Worm (Caenorhabditis elegans): ENCODE results near the gene Y38H6C.24.

Y38H6C.24 gene

ce11 chrV:20517005-20517404, 9.2 kb upstream of the Y38H6C.24 start:
- TF ChIP-seq unc-39 (tag; optimal IDR thresholded peaks at IDR 0.05): no peak
- TF ChIP-seq mdl-1 (tag; optimal IDR thresholded peaks at IDR 0.05): no peak
- no peak for TF ChIP-seq nhr-77 (tag; optimal IDR thresholded peaks at IDR 0.05)
- no peak for TF ChIP-seq nhr-12 (tag; optimal IDR thresholded peaks at IDR 0.05)
- no peak for TF ChIP-seq unc-55 (GFP tag; optimal IDR thresholded peaks at IDR 0.05)
- TF ChIP-seq mbf-1 (tag; optimal IDR thresholded peaks at IDR 0.05): no peak
- no peak for TF ChIP-seq F13H6.1 (tag; optimal IDR thresholded peaks at IDR 0.05)

- TF ChIP-seq peb-1 (tag; optimal IDR thresholded peaks at IDR 0.05) (no peak), nhr-10 (tag; optimal IDR thresholded peaks at IDR 0.05) (no peak), ztf-1 (GFP tag; conservative IDR thresholded peaks at IDR 0.05) (no peak), gmeb-1 (tag; optimal IDR thresholded peaks at IDR 0.05) (no peak), sem-4 (tag; optimal IDR thresholded peaks at IDR 0.05) (no peak), unc-39 (tag; optimal IDR thresholded peaks at IDR 0.05) (no peak)
Measured at ce11 chrV:20518927-20519326, 7.3 kb upstream of the Y38H6C.24 start, which contains the start of gene Y38H6C.25. Gene Y38H6C.25 (plus strand): TSS chrV:20519227.

- TF ChIP-seq Y55F3AM.14 (GFP tag; optimal IDR thresholded peaks at IDR 0.05): no peak
- peak; percentile 65 for TF ChIP-seq unc-55 (GFP tag; optimal IDR thresholded peaks at IDR 0.05)
- peak; percentile 75 for TF ChIP-seq C34F6.9 (tag; optimal IDR thresholded peaks at IDR 0.05)
- TF ChIP-seq gmeb-1 (tag; optimal IDR thresholded peaks at IDR 0.05): no peak
- TF ChIP-seq dmd-4 (tag; optimal IDR thresholded peaks at IDR 0.05): no peak
- TF ChIP-seq fos-1 (tag; optimal IDR thresholded peaks at IDR 0.05): peak; percentile 23
Measured at ce11 chrV:20522219-20522618, 4.0 kb upstream of the Y38H6C.24 start, which contains the start of the genes Y38H6C.9 and fbxa-150. Gene Y38H6C.9 (minus strand): TSS chrV:20522270. Gene fbxa-150 (plus strand): TSS chrV:20522598.

DNA sequence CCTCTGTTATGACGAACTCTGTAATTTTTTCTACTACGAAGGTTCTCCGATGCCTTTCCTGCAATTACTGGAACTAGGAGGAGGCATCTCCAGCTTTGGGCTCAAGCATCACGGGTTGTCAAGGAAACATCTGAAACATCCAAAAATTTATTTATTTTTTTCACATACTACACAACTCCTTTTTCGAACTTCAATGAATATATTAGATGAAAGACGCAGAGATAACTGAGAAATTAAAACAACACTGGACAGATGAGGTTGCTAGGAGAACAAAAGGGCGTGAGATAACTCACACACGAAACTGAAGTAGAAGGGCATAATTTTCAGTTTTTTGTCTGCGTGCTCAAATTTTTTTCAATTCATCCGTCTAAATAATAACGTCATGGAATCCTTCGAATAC, 1.3 kb downstream of the Y38H6C.24 start, which contains the start of gene Y38H6C.13:
Gene Y38H6C.13 (plus strand): TSS at position 301 of the 400 bp plus-strand sequence.
- TF ChIP-seq lin-13 (GFP tag; optimal IDR thresholded peaks at IDR 0.05): no peak
- no peak for TF ChIP-seq fos-1 (tag; optimal IDR thresholded peaks at IDR 0.05)

- no peak for TF ChIP-seq lin-39 (tag; optimal IDR thresholded peaks at IDR 0.05)
- TF ChIP-seq mdl-1 (tag; optimal IDR thresholded peaks at IDR 0.05): no peak
- no peak for TF ChIP-seq nhr-6 (tag; optimal IDR thresholded peaks at IDR 0.05)
- no peak for TF ChIP-seq nhr-21 (tag; optimal IDR thresholded peaks at IDR 0.05)
Measured at ce11 chrV:20534072-20534471, 7.8 kb downstream of the Y38H6C.24 start, which contains the start of gene famh-161. Gene famh-161 (minus strand): TSS chrV:20534172.

DNA sequence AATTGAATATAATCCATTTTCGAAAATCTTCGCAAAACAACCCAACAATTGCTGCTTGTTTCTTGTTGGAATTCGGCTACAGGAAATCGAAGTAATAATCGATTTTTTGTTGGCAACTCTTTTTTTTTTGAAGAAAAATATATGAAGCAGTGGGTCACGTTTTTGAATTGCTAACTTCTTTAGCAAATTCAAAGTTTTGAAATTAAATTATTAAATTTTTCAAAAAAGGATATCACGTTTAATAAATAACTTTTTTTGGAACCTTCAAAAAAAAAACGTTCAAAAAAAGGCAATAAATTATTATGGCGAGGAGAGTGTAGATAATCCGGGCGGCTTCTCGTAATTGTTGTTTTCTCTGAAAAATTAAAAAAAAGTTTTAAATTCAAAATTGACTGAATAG, 10.0 kb downstream of the Y38H6C.24 start, which contains the start of gene Y38H6C.15:
Gene Y38H6C.15 (minus strand): TSS at position 101 of the 400 bp plus-strand sequence.
- TF ChIP-seq alr-1 (tag; optimal IDR thresholded peaks at IDR 0.05): no peak
- TF ChIP-seq ZK546.5 (tag; optimal IDR thresholded peaks at IDR 0.05): no peak
- TF ChIP-seq elt-3 (tag; optimal IDR thresholded peaks at IDR 0.05): no peak
- TF ChIP-seq gmeb-1 (tag; optimal IDR thresholded peaks at IDR 0.05): no peak
- TF ChIP-seq sma-3 (GFP tag; optimal IDR thresholded peaks at IDR 0.05): no peak
- no peak for TF ChIP-seq F13H6.1 (tag; optimal IDR thresholded peaks at IDR 0.05)
- no peak for TF ChIP-seq mab-5 (tag; optimal IDR thresholded peaks at IDR 0.05)
- no peak for TF ChIP-seq nhr-21 (tag; optimal IDR thresholded peaks at IDR 0.05)
- no peak for TF ChIP-seq ceh-16 (tag; optimal IDR thresholded peaks at IDR 0.05)
- TF ChIP-seq nhr-12 (tag; optimal IDR thresholded peaks at IDR 0.05): no peak
- TF ChIP-seq nhr-77 (tag; optimal IDR thresholded peaks at IDR 0.05): no peak
- no peak for TF ChIP-seq nhr-23 (tag; optimal IDR thresholded peaks at IDR 0.05)
- no peak for TF ChIP-seq unc-55 (GFP tag; optimal IDR thresholded peaks at IDR 0.05)
- no peak for TF ChIP-seq unc-39 (tag; optimal IDR thresholded peaks at IDR 0.05)
- TF ChIP-seq lin-13 (GFP tag; optimal IDR thresholded peaks at IDR 0.05): no peak
- no peak for TF ChIP-seq aly-2 (tag; optimal IDR thresholded peaks at IDR 0.05)
- no peak for TF ChIP-seq nhr-10 (tag; optimal IDR thresholded peaks at IDR 0.05)
- no peak for TF ChIP-seq skn-1 (tag; optimal IDR thresholded peaks at IDR 0.05)
- no peak for TF ChIP-seq ztf-4 (tag; optimal IDR thresholded peaks at IDR 0.05)
- no peak for TF ChIP-seq nhr-11 (tag; optimal IDR thresholded peaks at IDR 0.05)

DNA sequence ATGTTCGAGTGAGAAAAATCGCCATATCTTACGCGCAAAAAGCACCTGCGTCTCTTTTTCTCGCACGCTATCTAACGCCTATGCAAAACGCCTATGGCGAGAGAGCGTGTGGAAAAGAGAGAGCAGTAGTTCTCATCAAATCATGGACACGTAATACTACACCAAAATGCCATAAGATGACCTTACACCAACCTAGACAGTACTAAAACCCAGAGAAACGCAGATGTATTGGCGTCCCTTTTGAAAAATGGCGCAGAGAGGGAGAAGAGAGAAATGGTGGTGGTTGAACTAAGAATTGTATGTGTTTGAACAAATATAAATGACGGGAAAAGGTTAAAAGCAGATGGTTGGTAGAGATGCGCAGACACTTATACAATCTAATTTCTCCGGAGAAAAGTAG, 12.8 kb downstream of the Y38H6C.24 start, which contains the start of gene Y38H6C.16:
Gene Y38H6C.16 (minus strand): TSS at position 293 of the 400 bp plus-strand sequence.
- TF ChIP-seq unc-55 (GFP tag; optimal IDR thresholded peaks at IDR 0.05): no peak
- no peak for TF ChIP-seq blmp-1 (tag; optimal IDR thresholded peaks at IDR 0.05; ENCODE audit: insufficient read depth)
- no peak for TF ChIP-seq gmeb-1 (tag; optimal IDR thresholded peaks at IDR 0.05)
- no peak for TF ChIP-seq aly-2 (tag; optimal IDR thresholded peaks at IDR 0.05)
- no peak for TF ChIP-seq Y55F3AM.14 (GFP tag; optimal IDR thresholded peaks at IDR 0.05)
- no peak for TF ChIP-seq elt-3 (tag; optimal IDR thresholded peaks at IDR 0.05)
- no peak for TF ChIP-seq lin-39 (tag; optimal IDR thresholded peaks at IDR 0.05)
- TF ChIP-seq ztf-4 (tag; optimal IDR thresholded peaks at IDR 0.05): no peak
- TF ChIP-seq ceh-16 (tag; optimal IDR thresholded peaks at IDR 0.05): no peak
- TF ChIP-seq lsy-2 (tag; optimal IDR thresholded peaks at IDR 0.05): no peak
- TF ChIP-seq snpc-4 (tag; optimal IDR thresholded peaks at IDR 0.05): no peak
- TF ChIP-seq unc-62 (GFP tag; optimal IDR thresholded peaks at IDR 0.05): no peak
- TF ChIP-seq R02D3.7 (tag; optimal IDR thresholded peaks at IDR 0.05): no peak
- no peak for TF ChIP-seq nhr-23 (tag; optimal IDR thresholded peaks at IDR 0.05)
- TF ChIP-seq ama-1 (optimal IDR thresholded peaks at IDR 0.05): no peak
- no peak for TF ChIP-seq nhr-6 (tag; optimal IDR thresholded peaks at IDR 0.05)
- TF ChIP-seq unc-39 (tag; optimal IDR thresholded peaks at IDR 0.05): no peak
- TF ChIP-seq ZK546.5 (tag; optimal IDR thresholded peaks at IDR 0.05): no peak
- no peak for TF ChIP-seq F13H6.1 (tag; optimal IDR thresholded peaks at IDR 0.05)

Measured in whole organism, L2 larva.